Fruit fly (Drosophila melanogaster) whole organism, pupa: Measurements from ENCODE around the gene CG7131.

Experiments used
- CG12605 ChIP-seq: fragments of 200-800 bp; sonication (Bioruptor generic); IDR thresholded peaks from 2 replicates; pipeline ENCODE4 v1.3.6; 2022; ENCODE audit warnings: missing biosample characterization, missing genetic modification characterization
- CG34367 ChIP-seq: fragments of 200-800 bp; sonication (Bioruptor generic); optimal IDR thresholded peaks from 2 replicates; lab custom pipeline; 2018; ENCODE audit warnings: missing biosample characterization, mild to moderate bottlenecking, missing genetic modification characterization
- Pif1A ChIP-seq: fragments of 200-800 bp; sonication (Bioruptor generic); optimal IDR thresholded peaks from 3 replicates; lab custom pipeline; 2016; ENCODE audit warnings: missing biosample characterization, missing genetic modification characterization

DNA sequence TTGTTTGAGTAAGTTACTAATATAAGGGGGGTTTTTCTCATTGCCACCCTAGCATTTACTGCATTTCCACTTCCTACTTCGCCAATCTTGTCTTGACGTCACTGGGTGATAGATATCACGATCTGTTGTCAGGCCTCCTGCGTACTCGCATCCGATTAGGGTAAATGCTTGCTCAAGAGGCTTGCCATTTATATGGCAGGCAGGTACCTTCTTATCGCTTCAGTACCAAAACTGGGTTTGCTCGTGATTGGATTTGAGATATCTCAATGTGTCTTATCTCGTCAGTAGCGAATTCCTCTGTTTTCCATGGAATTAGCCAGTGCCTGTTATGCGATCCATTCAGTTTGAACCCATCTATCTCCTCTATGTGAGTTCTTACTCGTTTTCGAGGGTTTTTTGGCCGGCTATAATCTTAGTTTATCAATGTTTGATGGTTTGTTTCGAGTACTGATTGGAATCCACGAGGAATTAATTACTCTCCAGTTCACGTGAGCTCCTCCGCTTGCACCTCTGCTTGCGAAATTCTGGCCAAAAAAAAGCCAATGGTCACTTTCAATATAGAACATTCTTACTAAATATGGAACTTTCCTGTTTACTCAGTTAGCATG is 7.6 kb downstream of the CG7131 start:
- no peak for TF ChIP-seq Pif1A (GFP tag; lab: Kevin White, UChicago)
- TF ChIP-seq CG34367 (tag; lab: Kevin White, UChicago): no peak
- TF ChIP-seq CG12605 (GFP tag; lab: Robert Waterston, UW): no peak
